Worm (Caenorhabditis elegans): ENCODE data around the gene M163.7.

M163.7 gene

DNA sequence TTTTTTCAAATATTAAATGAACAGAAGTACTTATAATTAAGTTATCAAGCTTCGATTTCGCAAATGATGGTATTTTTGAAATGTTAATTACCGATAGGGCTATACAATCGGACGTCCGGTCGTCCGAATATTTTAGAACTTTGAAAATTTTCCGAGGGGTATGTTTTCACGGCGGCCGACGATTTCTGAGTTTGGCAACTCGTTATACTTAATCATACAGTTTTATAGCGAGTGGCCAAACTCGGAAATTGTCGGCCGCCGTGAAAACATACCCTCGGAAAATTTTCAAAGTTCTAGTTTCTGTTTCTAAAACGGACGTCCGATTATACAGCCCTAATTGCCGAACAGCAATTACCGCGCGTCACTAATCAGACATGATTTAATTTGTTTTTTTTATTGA lies 40.4 kb upstream of the M163.7 start:
- TF ChIP-seq ama-1 (optimal IDR thresholded peaks at IDR 0.05) (no peak), dmd-4 (tag; optimal IDR thresholded peaks at IDR 0.05) (no peak)

ce11 chrX:14424673-14425072 lies 39.9 kb upstream of the M163.7 start, which contains the start of gene F23D12.11:
Gene F23D12.11, minus strand, starts transcription at chrX:14424751.
- no peak for TF ChIP-seq R02D3.7 (tag; optimal IDR thresholded peaks at IDR 0.05)
- no peak for TF ChIP-seq unc-39 (tag; optimal IDR thresholded peaks at IDR 0.05)

DNA sequence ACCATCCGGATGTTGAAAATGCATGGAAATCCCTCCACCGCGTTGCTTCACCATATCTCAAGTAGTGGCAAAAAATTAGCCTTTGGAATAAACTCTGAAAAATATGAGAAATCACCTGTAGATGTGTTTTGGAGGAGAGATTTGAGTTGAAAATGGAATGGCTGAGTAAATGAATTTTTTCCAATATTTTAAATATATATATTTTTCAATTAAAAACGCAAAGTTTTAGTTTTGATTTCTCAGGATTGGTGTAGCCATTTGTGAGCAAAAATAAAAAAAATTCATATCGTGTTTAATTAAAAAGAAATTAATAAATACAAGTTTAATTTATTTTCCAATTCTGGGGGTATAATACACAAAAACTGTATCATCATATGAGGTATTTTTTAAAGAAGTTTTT lies 36.6 kb upstream of the M163.7 start, which contains the start of gene F23D12.1:
TSS of gene F23D12.1 (minus strand) at position 101 of the 400 bp plus-strand sequence.
- TF ChIP-seq unc-62 (GFP tag; optimal IDR thresholded peaks at IDR 0.05) (no peak), R02D3.7 (tag; optimal IDR thresholded peaks at IDR 0.05) (no peak), alr-1 (tag; optimal IDR thresholded peaks at IDR 0.05) (no peak), lin-11 (tag; optimal IDR thresholded peaks at IDR 0.05) (no peak), elt-1 (tag; optimal IDR thresholded peaks at IDR 0.05) (no peak), mbf-1 (tag; optimal IDR thresholded peaks at IDR 0.05) (no peak), C34F6.9 (tag; optimal IDR thresholded peaks at IDR 0.05) (no peak), nhr-129 (tag; optimal IDR thresholded peaks at IDR 0.05) (no peak), F13H6.1 (tag; optimal IDR thresholded peaks at IDR 0.05) (no peak), peb-1 (tag; optimal IDR thresholded peaks at IDR 0.05) (no peak), lsy-2 (tag; optimal IDR thresholded peaks at IDR 0.05) (no peak), aly-2 (tag; optimal IDR thresholded peaks at IDR 0.05) (no peak), dmd-4 (tag; optimal IDR thresholded peaks at IDR 0.05) (no peak), ceh-16 (tag; optimal IDR thresholded peaks at IDR 0.05) (no peak)

DNA sequence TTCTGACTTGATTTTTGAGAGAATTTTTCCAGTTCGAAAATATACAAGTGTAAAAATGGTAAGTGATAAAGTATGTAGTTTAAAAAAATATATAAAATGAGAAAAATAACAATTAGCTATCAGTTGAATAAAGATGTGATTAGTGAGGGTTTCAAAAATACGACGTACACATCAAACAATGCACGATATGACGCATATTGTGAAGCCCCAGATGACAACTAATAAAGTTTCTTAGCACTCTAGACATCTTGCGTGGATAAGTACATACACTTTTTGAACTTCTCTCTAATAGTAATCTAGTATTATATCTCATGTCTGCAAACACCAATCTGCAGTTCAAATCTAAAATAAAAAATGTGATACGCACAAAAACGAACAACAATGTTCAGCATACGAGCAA lies 34.2 kb upstream of the M163.7 start:
- no peak for TF ChIP-seq lin-11 (tag; optimal IDR thresholded peaks at IDR 0.05)
- no peak for TF ChIP-seq R02D3.7 (tag; optimal IDR thresholded peaks at IDR 0.05)
- no peak for TF ChIP-seq skn-1 (tag; optimal IDR thresholded peaks at IDR 0.05)
- TF ChIP-seq sem-4 (tag; optimal IDR thresholded peaks at IDR 0.05): no peak
- TF ChIP-seq F13H6.1 (tag; optimal IDR thresholded peaks at IDR 0.05): no peak
- no peak for TF ChIP-seq lsy-2 (tag; optimal IDR thresholded peaks at IDR 0.05)
- no peak for TF ChIP-seq unc-55 (GFP tag; optimal IDR thresholded peaks at IDR 0.05)
- TF ChIP-seq nhr-21 (tag; optimal IDR thresholded peaks at IDR 0.05): no peak
- no peak for TF ChIP-seq elt-3 (tag; optimal IDR thresholded peaks at IDR 0.05)
- TF ChIP-seq Y55F3AM.14 (GFP tag; optimal IDR thresholded peaks at IDR 0.05): no peak
- TF ChIP-seq elt-1 (tag; optimal IDR thresholded peaks at IDR 0.05): no peak
- no peak for TF ChIP-seq sma-3 (GFP tag; optimal IDR thresholded peaks at IDR 0.05)
- TF ChIP-seq zag-1 (tag; optimal IDR thresholded peaks at IDR 0.05): no peak
- TF ChIP-seq lin-39 (tag; optimal IDR thresholded peaks at IDR 0.05): no peak
- TF ChIP-seq ztf-11 (tag; optimal IDR thresholded peaks at IDR 0.05): no peak
- no peak for TF ChIP-seq mab-5 (tag; optimal IDR thresholded peaks at IDR 0.05)

DNA sequence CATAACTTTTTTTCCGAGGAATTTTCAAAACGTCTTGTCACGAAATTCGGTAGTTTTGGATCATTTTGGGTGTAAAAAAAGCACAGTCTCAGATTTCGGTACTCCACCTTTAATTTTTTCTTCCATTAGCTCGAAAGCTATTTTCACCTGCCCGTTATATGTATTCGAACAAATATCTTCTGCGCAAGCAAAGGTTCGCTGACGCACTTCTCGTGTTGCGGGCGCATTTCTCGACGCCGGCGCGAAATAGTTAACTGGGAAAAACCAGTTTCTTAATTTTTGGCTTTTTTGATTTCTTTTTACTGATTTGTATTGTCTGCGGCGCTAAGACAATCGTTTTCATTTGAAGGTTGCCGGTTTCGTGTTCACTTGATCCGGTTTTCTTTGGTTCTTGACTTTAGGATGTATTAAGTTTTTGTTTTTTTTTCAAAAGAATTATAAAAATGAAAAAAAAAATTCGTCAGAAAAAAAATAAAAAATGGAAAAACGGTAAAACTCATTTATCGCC lies 28.9 kb upstream of the M163.7 start:
- no peak for TF ChIP-seq crh-2 (tag; optimal IDR thresholded peaks at IDR 0.05)
- TF ChIP-seq ceh-82 (tag; optimal IDR thresholded peaks at IDR 0.05): no peak
- no peak for TF ChIP-seq ztf-11 (tag; optimal IDR thresholded peaks at IDR 0.05)
- TF ChIP-seq fos-1 (tag; optimal IDR thresholded peaks at IDR 0.05): no peak
- TF ChIP-seq nhr-129 (tag; optimal IDR thresholded peaks at IDR 0.05): no peak
- no peak for TF ChIP-seq egl-27 (tag; optimal IDR thresholded peaks at IDR 0.05)
- TF ChIP-seq nhr-10 (tag; optimal IDR thresholded peaks at IDR 0.05): no peak
- no peak for TF ChIP-seq sma-3 (GFP tag; optimal IDR thresholded peaks at IDR 0.05)
- no peak for TF ChIP-seq nhr-21 (tag; optimal IDR thresholded peaks at IDR 0.05)
- TF ChIP-seq nhr-6 (tag; optimal IDR thresholded peaks at IDR 0.05): no peak
- TF ChIP-seq C34F6.9 (tag; optimal IDR thresholded peaks at IDR 0.05): no peak
- no peak for TF ChIP-seq sem-4 (tag; optimal IDR thresholded peaks at IDR 0.05)
- TF ChIP-seq nhr-25 (tag; optimal IDR thresholded peaks at IDR 0.05): no peak

DNA sequence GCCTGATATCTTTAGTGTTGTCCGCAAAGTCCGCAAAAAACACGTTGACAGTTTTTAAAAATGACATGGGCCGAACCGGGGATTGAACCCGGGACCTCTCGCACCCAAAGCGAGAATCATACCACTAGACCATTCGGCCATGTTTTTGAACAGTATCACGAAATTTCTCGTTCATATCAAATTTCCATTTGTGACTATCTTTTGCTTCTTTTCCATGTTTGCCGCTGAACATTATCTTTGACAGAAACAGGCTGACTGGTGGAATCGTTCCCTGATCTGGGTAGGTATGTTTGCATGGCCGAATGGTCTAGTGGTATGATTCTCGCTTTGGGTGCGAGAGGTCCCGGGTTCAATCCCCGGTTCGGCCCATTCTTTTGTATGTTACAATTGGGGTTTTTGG lies 26.8 kb upstream of the M163.7 start:
- TF ChIP-seq sma-3 (GFP tag; optimal IDR thresholded peaks at IDR 0.05) (peak; percentile 42), fos-1 (tag; optimal IDR thresholded peaks at IDR 0.05) (peak; percentile 25), egl-27 (tag; optimal IDR thresholded peaks at IDR 0.05) (peak; percentile 2)

Data from whole organism, L2 larva.